Worm (Caenorhabditis elegans) whole organism, mixed stage, embryonic: Measurements from ENCODE around the gene F17C11.12.

Experiments
- M03D4.4 ChIP-seq: sonication (generic microtip); optimal IDR thresholded peaks from 2 replicates; lab custom pipeline; 2017; ENCODE audit warnings: mild to moderate bottlenecking, missing genetic modification characterization, missing compliant biosample characterization
- bed-3 ChIP-seq: fragments of 200-800 bp; sonication (Bioruptor generic); optimal IDR thresholded peaks from 3 replicates; lab custom pipeline; 2018; ENCODE audit warnings: mild to moderate bottlenecking, missing genetic modification characterization, moderate library complexity, missing compliant biosample characterization
- unc-62 ChIP-seq: fragments of 150-350 bp; optimal IDR thresholded peaks from 2 replicates; lab custom pipeline; 2014; ENCODE audit warnings: missing biosample characterization, missing genetic modification reagents, missing genetic modification characterization

- no peak for TF ChIP-seq bed-3
- TF ChIP-seq unc-62 (GFP tag; lab: Kevin White, UChicago): peak; percentile 75
- no peak for TF ChIP-seq M03D4.4
Observed at ce11 chrV:10940571-10940991, 3.9 kb upstream of the F17C11.12 start.
